Fruit fly (Drosophila melanogaster): ENCODE data around the gene Or35a.

- no peak for TF ChIP-seq CG32006 (GFP tag; optimal IDR thresholded peaks at IDR 0.05)
- TF ChIP-seq Gug (GFP tag; IDR thresholded peaks at IDR 0.05) = no peak
- TF ChIP-seq CG1621 (tag; optimal IDR thresholded peaks at IDR 0.05) = no peak
- TF ChIP-seq fkh (GFP tag; optimal IDR thresholded peaks at IDR 0.05) = no peak
- no peak for TF ChIP-seq CG31627 (GFP tag; optimal IDR thresholded peaks at IDR 0.05)
- TF ChIP-seq Sox15 (GFP tag; optimal IDR thresholded peaks at IDR 0.05) = no peak
- no peak for TF ChIP-seq Met (GFP tag; optimal IDR thresholded peaks at IDR 0.05)
- TF ChIP-seq Hr4 (GFP tag; optimal IDR thresholded peaks at IDR 0.05) = no peak
- TF ChIP-seq CG7368 (GFP tag; optimal IDR thresholded peaks at IDR 0.05) = no peak
Measured at dm6 chr2L:15613285-15613912, 10.0 kb downstream of the Or35a start, which contains the start of gene Semp1.
